Fruit fly (Drosophila melanogaster) whole organism, prepupa: ENCODE measurements around the gene Syx4.
A peak's percentile ranks its signal among the peaks of the same experiment; 100 is the strongest.

Source experiments
- CG10631 ChIP-seq: fragments of 200-800 bp; sonication (Bioruptor generic); optimal IDR thresholded peaks from 2 replicates; lab custom pipeline; 2016; ENCODE audit warnings: missing biosample characterization, missing genetic modification characterization
- CG10669 ChIP-seq: fragments of 200-800 bp; sonication (Bioruptor generic); optimal IDR thresholded peaks from 3 replicates; lab custom pipeline; 2018; ENCODE audit warnings: missing biosample characterization, mild to moderate bottlenecking, missing genetic modification characterization, moderate library complexity
- CG11294 ChIP-seq: fragments of 200-800 bp; sonication (Bioruptor generic); IDR thresholded peaks from 2 replicates; pipeline ENCODE4 v1.3.6; 2022; ENCODE audit warnings: missing biosample characterization, missing genetic modification characterization
- CG11762 ChIP-seq: fragments of 200-800 bp; sonication (Bioruptor generic); optimal IDR thresholded peaks from 3 replicates; lab custom pipeline; 2016; ENCODE audit warnings: missing biosample characterization, missing genetic modification characterization; ENCODE audit not compliant: insufficient read depth
- CG11902 ChIP-seq: fragments of 200-800 bp; sonication (Bioruptor generic); optimal IDR thresholded peaks from 3 replicates; lab custom pipeline; 2016; ENCODE audit warnings: missing biosample characterization, missing genetic modification characterization
- CG15336 ChIP-seq: fragments of 200-800 bp; sonication (Bioruptor generic); IDR thresholded peaks from 2 replicates; pipeline ENCODE4 v1.3.6; 2022; ENCODE audit warnings: missing biosample characterization, missing genetic modification characterization
- CG1621 ChIP-seq: fragments of 200-800 bp; sonication (Bioruptor generic); optimal IDR thresholded peaks from 3 replicates; lab custom pipeline; 2018; ENCODE audit warnings: missing biosample characterization, mild to moderate bottlenecking, missing genetic modification characterization
- CG16779 ChIP-seq: fragments of 200-800 bp; sonication (Bioruptor generic); optimal IDR thresholded peaks from 3 replicates; lab custom pipeline; 2017; ENCODE audit warnings: missing biosample characterization, mild to moderate bottlenecking, missing genetic modification characterization
- CG3032 ChIP-seq: fragments of 200-800 bp; optimal IDR thresholded peaks from 2 replicates; lab custom pipeline; 2019; ENCODE audit warnings: missing biosample characterization, mild to moderate bottlenecking, missing genetic modification characterization, moderate library complexity
- CG31627 ChIP-seq: fragments of 200-800 bp; sonication (Bioruptor generic); optimal IDR thresholded peaks from 3 replicates; lab custom pipeline; 2016; ENCODE audit warnings: missing biosample characterization, missing genetic modification characterization
- CG32006 ChIP-seq: fragments of 200-800 bp; sonication (Bioruptor generic); optimal IDR thresholded peaks from 3 replicates; lab custom pipeline; 2017; ENCODE audit warnings: missing biosample characterization, mild to moderate bottlenecking, missing genetic modification characterization
- CG34406 ChIP-seq: fragments of 200-800 bp; sonication (Bioruptor generic); optimal IDR thresholded peaks from 3 replicates; lab custom pipeline; 2016; ENCODE audit warnings: missing biosample characterization, missing genetic modification characterization
- CG4318 ChIP-seq: fragments of 200-800 bp; sonication (Bioruptor generic); optimal IDR thresholded peaks from 3 replicates; lab custom pipeline; 2017; ENCODE audit warnings: missing biosample characterization, mild to moderate bottlenecking, missing genetic modification characterization
- CG6163 ChIP-seq: fragments of 200-800 bp; sonication (Bioruptor generic); IDR thresholded peaks from 3 replicates; pipeline ENCODE4 v1.3.6; 2022; ENCODE audit warnings: missing biosample characterization, missing genetic modification characterization
- CG6276 ChIP-seq: fragments of 200-800 bp; sonication (Bioruptor generic); optimal IDR thresholded peaks from 2 replicates; lab custom pipeline; 2017; ENCODE audit warnings: missing biosample characterization, mild to moderate bottlenecking, missing genetic modification characterization
- CG6792 ChIP-seq: fragments of 200-800 bp; sonication (Bioruptor generic); optimal IDR thresholded peaks from 3 replicates; lab custom pipeline; 2016; ENCODE audit warnings: missing biosample characterization, missing genetic modification characterization
- CG7368 ChIP-seq: fragments of 200-800 bp; sonication (Bioruptor generic); optimal IDR thresholded peaks from 3 replicates; lab custom pipeline; 2016; ENCODE audit warnings: missing biosample characterization, missing genetic modification characterization
- CG8632 ChIP-seq: fragments of 200-800 bp; sonication (Bioruptor generic); optimal IDR thresholded peaks from 3 replicates; lab custom pipeline; 2016; ENCODE audit warnings: missing biosample characterization, missing genetic modification characterization
- CG9139 ChIP-seq: fragments of 200-800 bp; sonication (Bioruptor generic); optimal IDR thresholded peaks from 3 replicates; lab custom pipeline; 2017; ENCODE audit warnings: missing biosample characterization, mild to moderate bottlenecking, missing genetic modification characterization
- Eip78C ChIP-seq: fragments of 200-800 bp; sonication (Bioruptor generic); peaks from one replicate; lab custom pipeline; 2016; ENCODE audit warnings: missing biosample characterization, missing genetic modification characterization
- Ets21C ChIP-seq: fragments of 200-800 bp; sonication (Bioruptor generic); optimal IDR thresholded peaks from 3 replicates; lab custom pipeline; 2016; ENCODE audit warnings: missing biosample characterization, missing genetic modification characterization
- Ets96B ChIP-seq: fragments of 200-800 bp; optimal IDR thresholded peaks from 2 replicates; lab custom pipeline; 2019; ENCODE audit warnings: missing biosample characterization, mild to moderate bottlenecking, missing genetic modification characterization, moderate library complexity
- Gug ChIP-seq: fragments of 200-800 bp; sonication (Bioruptor generic); IDR thresholded peaks from 2 replicates; pipeline ENCODE4 v1.3.6; 2022; ENCODE audit warnings: missing biosample characterization, missing genetic modification characterization
- Hr38 ChIP-seq: sonication (Bioruptor generic); optimal IDR thresholded peaks from 2 replicates; lab custom pipeline; 2016; ENCODE audit warnings: missing biosample characterization, missing genetic modification characterization
- Hr39 ChIP-seq: fragments of 200-800 bp; sonication (Bioruptor generic); optimal IDR thresholded peaks from 2 replicates; lab custom pipeline; 2016; ENCODE audit warnings: missing biosample characterization, missing genetic modification characterization
- Lpt ChIP-seq: fragments of 200-800 bp; sonication (Bioruptor generic); optimal IDR thresholded peaks from 3 replicates; lab custom pipeline; 2016; ENCODE audit warnings: missing biosample characterization, missing genetic modification characterization
- Met ChIP-seq: fragments of 200-800 bp; sonication (Bioruptor generic); optimal IDR thresholded peaks from 3 replicates; lab custom pipeline; 2016; ENCODE audit warnings: missing biosample characterization, missing genetic modification characterization
- OdsH ChIP-seq: fragments of 200-800 bp; sonication (Bioruptor generic); optimal IDR thresholded peaks from 3 replicates; lab custom pipeline; 2016; ENCODE audit warnings: missing biosample characterization, missing genetic modification characterization
- Smox ChIP-seq: fragments of 200-800 bp; sonication (Bioruptor generic); optimal IDR thresholded peaks from 3 replicates; lab custom pipeline; 2016; ENCODE audit warnings: missing biosample characterization, missing genetic modification characterization
- Sox14 ChIP-seq: fragments of 200-800 bp; sonication (Bioruptor generic); optimal IDR thresholded peaks from 3 replicates; lab custom pipeline; 2016; ENCODE audit warnings: missing biosample characterization, missing genetic modification characterization
- Sox15 ChIP-seq: fragments of 200-800 bp; sonication (Bioruptor generic); optimal IDR thresholded peaks from 3 replicates; lab custom pipeline; 2016; ENCODE audit warnings: missing biosample characterization, missing genetic modification characterization
- achi ChIP-seq: fragments of 200-800 bp; sonication (Bioruptor generic); optimal IDR thresholded peaks from 3 replicates; lab custom pipeline; 2016; ENCODE audit warnings: missing biosample characterization, missing genetic modification characterization
- acj6 ChIP-seq: fragments of 200-800 bp; sonication (Bioruptor generic); optimal IDR thresholded peaks from 3 replicates; lab custom pipeline; 2016; ENCODE audit warnings: missing biosample characterization, missing genetic modification characterization
- cyc ChIP-seq: fragments of 200-800 bp; sonication (Bioruptor generic); optimal IDR thresholded peaks from 3 replicates; lab custom pipeline; 2016; ENCODE audit warnings: missing biosample characterization, missing genetic modification characterization
- dac ChIP-seq: fragments of 200-800 bp; sonication (Bioruptor generic); optimal IDR thresholded peaks from 2 replicates; lab custom pipeline; 2017; ENCODE audit warnings: missing biosample characterization, mild to moderate bottlenecking, missing genetic modification characterization
- dsx ChIP-seq: fragments of 200-800 bp; optimal IDR thresholded peaks from 3 replicates; lab custom pipeline; 2019; ENCODE audit warnings: missing biosample characterization, mild to moderate bottlenecking, missing genetic modification characterization, moderate library complexity; ENCODE audit not compliant: poor library complexity, severe bottlenecking
- eg ChIP-seq: fragments of 200-800 bp; sonication (Bioruptor generic); IDR thresholded peaks from 3 replicates; pipeline ENCODE4 v1.3.6; 2022; ENCODE audit warnings: missing biosample characterization, missing genetic modification characterization
- fd59A ChIP-seq: fragments of 200-800 bp; sonication (Bioruptor generic); optimal IDR thresholded peaks from 2 replicates; lab custom pipeline; 2017; ENCODE audit warnings: missing biosample characterization, mild to moderate bottlenecking, missing genetic modification characterization, missing genetic modification reagents
- lz ChIP-seq: fragments of 200-800 bp; sonication (Bioruptor generic); optimal IDR thresholded peaks from 3 replicates; lab custom pipeline; 2016; ENCODE audit warnings: missing biosample characterization, missing genetic modification characterization
- net ChIP-seq: fragments of 200-800 bp; sonication (Bioruptor generic); optimal IDR thresholded peaks from 3 replicates; lab custom pipeline; 2016; ENCODE audit warnings: missing biosample characterization, missing genetic modification characterization
- ss ChIP-seq, 2 experiments: fragments of 200-800 bp; sonication (Bioruptor generic); optimal IDR thresholded peaks; 2 replicates in 1 of 2; 3 replicates in 1 of 2; lab custom pipeline; 2017 to 2018; ENCODE audit warnings: mild to moderate bottlenecking in 2 of 2, missing biosample characterization in 2 of 2, missing genetic modification characterization in 2 of 2, moderate library complexity in 1 of 2
- svp ChIP-seq: fragments of 200-800 bp; sonication (Bioruptor generic); peaks from one replicate; lab custom pipeline; 2016; ENCODE audit warnings: missing biosample characterization, missing genetic modification characterization
- topi ChIP-seq: fragments of 200-800 bp; sonication (Bioruptor generic); optimal IDR thresholded peaks from 3 replicates; lab custom pipeline; 2016; ENCODE audit warnings: missing biosample characterization, missing genetic modification characterization
- vri ChIP-seq: fragments of 200-800 bp; sonication (Bioruptor generic); optimal IDR thresholded peaks from 3 replicates; lab custom pipeline; 2016; ENCODE audit warnings: missing biosample characterization, mild to moderate bottlenecking, missing genetic modification characterization

Gene Syx4

dm6 chrX:2788278-2789023, 44.6 kb upstream of the Syx4 start (continued):
- TF ChIP-seq dsx (GFP tag; lab: Kevin White, UChicago) (no peak), dac (GFP tag; lab: Kevin White, UChicago) (no peak), CG11762 (GFP tag; lab: Kevin White, UChicago) (peak; percentile 28), ss (GFP tag; optimal IDR thresholded peaks at IDR 0.05; lab: Kevin White, UChicago) (peak in 1 of 2 experiments; percentile 30), Hr39 (peak; percentile 63), topi (GFP tag; lab: Kevin White, UChicago) (peak; percentile 78), Ets96B (tag; lab: Kevin White, UChicago) (peak; percentile 26), acj6 (GFP tag; lab: Kevin White, UChicago) (peak; percentile 54), fd59A (GFP tag; lab: Kevin White, UChicago) (peak; percentile 8), Ets21C (peak; percentile 44), vri (no peak), Eip78C (GFP tag; lab: Kevin White, UChicago) (peak; percentile 94), lz (GFP tag; lab: Kevin White, UChicago) (peak; percentile 64), Met (GFP tag; lab: Kevin White, UChicago) (peak; percentile 58), Smox (GFP tag; lab: Kevin White, UChicago) (peak; percentile 51)
- TF ChIP-seq, all 60 proteins: peak for 42

dm6 chrX:2787857-2788256, 44.0 kb upstream of the Syx4 start:
- TF ChIP-seq acj6 (GFP tag; lab: Kevin White, UChicago), result no peak
- no peak for TF ChIP-seq CG34406
- TF ChIP-seq net, result no peak
- no peak for TF ChIP-seq CG6163 (GFP tag; lab: Robert Waterston, UW)
- TF ChIP-seq, all 60 proteins: peak for 0

dm6 chrX:2787267-2787666, 43.4 kb upstream of the Syx4 start:
- peak; percentile 92 for TF ChIP-seq ss (GFP tag; optimal IDR thresholded peaks at IDR 0.05; lab: Kevin White, UChicago)
- peak; percentile 87 for TF ChIP-seq CG31627 (GFP tag; lab: Kevin White, UChicago)
- peak; percentile 91 for TF ChIP-seq Sox15 (GFP tag; lab: Kevin White, UChicago)
- peak; percentile 94 for TF ChIP-seq fd59A (GFP tag; lab: Kevin White, UChicago)
- TF ChIP-seq topi (GFP tag; lab: Kevin White, UChicago), result peak; percentile 96
- TF ChIP-seq Sox14 (GFP tag; lab: Kevin White, UChicago), result peak; percentile 91
- TF ChIP-seq CG15336 (GFP tag; lab: Robert Waterston, UW), result peak; percentile 95
- peak; percentile 88 for TF ChIP-seq cyc (GFP tag; lab: Kevin White, UChicago)
- no peak for TF ChIP-seq Hr38 (GFP tag; lab: Kevin White, UChicago)
- TF ChIP-seq Met (GFP tag; lab: Kevin White, UChicago), result peak; percentile 92
- peak; percentile 92 for TF ChIP-seq achi (GFP tag; lab: Kevin White, UChicago)
- peak; percentile 93 for TF ChIP-seq CG10669
- TF ChIP-seq lz (GFP tag; lab: Kevin White, UChicago), result peak; percentile 94
- peak; percentile 78 for TF ChIP-seq Lpt (GFP tag; lab: Kevin White, UChicago)
- TF ChIP-seq acj6 (GFP tag; lab: Kevin White, UChicago), result peak; percentile 92
- TF ChIP-seq CG11762 (GFP tag; lab: Kevin White, UChicago), result peak; percentile 92
- peak; percentile 95 for TF ChIP-seq CG34406
- TF ChIP-seq CG8632 (GFP tag; lab: Kevin White, UChicago), result peak; percentile 92
- peak; percentile 87 for TF ChIP-seq eg (GFP tag; lab: Robert Waterston, UW)
- peak; percentile 91 for TF ChIP-seq CG4318 (GFP tag; lab: Kevin White, UChicago)
- TF ChIP-seq CG32006 (GFP tag; lab: Kevin White, UChicago), result peak; percentile 97
- peak; percentile 93 for TF ChIP-seq net
- TF ChIP-seq CG6276 (GFP tag; lab: Kevin White, UChicago), result peak; percentile 88
- peak; percentile 92 for TF ChIP-seq CG10631
- TF ChIP-seq Ets96B (tag; lab: Kevin White, UChicago), result peak; percentile 92
- peak; percentile 91 for TF ChIP-seq OdsH (GFP tag; lab: Kevin White, UChicago)
- peak; percentile 92 for TF ChIP-seq CG16779 (tag; lab: Kevin White, UChicago)
- TF ChIP-seq CG3032 (tag; lab: Kevin White, UChicago), result peak; percentile 92
- TF ChIP-seq CG6792 (GFP tag; lab: Kevin White, UChicago), result peak; percentile 89
- peak; percentile 88 for TF ChIP-seq CG11902 (GFP tag; lab: Kevin White, UChicago)
- TF ChIP-seq vri, result peak; percentile 60
- peak; percentile 88 for TF ChIP-seq CG7368 (GFP tag; lab: Kevin White, UChicago)
- peak; percentile 83 for TF ChIP-seq Gug
- peak; percentile 89 for TF ChIP-seq CG11294 (GFP tag; lab: Robert Waterston, UW)
- TF ChIP-seq Ets21C, result peak; percentile 79
- TF ChIP-seq Smox (GFP tag; lab: Kevin White, UChicago), result peak; percentile 86
- peak; percentile 91 for TF ChIP-seq dac (GFP tag; lab: Kevin White, UChicago)
- peak; percentile 91 for TF ChIP-seq CG1621
- TF ChIP-seq CG9139, result peak; percentile 79
- peak; percentile 96 for TF ChIP-seq svp (GFP tag; lab: Kevin White, UChicago)
